Worm (Caenorhabditis elegans) whole organism, L4/young adult: Measurements from ENCODE around the gene F39D8.3.

Source experiments
- W03F9.2 ChIP-seq: fragments of 150-350 bp; optimal IDR thresholded peaks from 2 replicates; lab custom pipeline; 2014; ENCODE audit warnings: missing biosample characterization, missing genetic modification characterization
- dao-5 ChIP-seq: sonication (generic microtip); optimal IDR thresholded peaks from 2 replicates; lab custom pipeline; 2016; ENCODE audit warnings: missing genotype, missing genetic modification characterization, moderate library complexity, missing compliant biosample characterization

DNA sequence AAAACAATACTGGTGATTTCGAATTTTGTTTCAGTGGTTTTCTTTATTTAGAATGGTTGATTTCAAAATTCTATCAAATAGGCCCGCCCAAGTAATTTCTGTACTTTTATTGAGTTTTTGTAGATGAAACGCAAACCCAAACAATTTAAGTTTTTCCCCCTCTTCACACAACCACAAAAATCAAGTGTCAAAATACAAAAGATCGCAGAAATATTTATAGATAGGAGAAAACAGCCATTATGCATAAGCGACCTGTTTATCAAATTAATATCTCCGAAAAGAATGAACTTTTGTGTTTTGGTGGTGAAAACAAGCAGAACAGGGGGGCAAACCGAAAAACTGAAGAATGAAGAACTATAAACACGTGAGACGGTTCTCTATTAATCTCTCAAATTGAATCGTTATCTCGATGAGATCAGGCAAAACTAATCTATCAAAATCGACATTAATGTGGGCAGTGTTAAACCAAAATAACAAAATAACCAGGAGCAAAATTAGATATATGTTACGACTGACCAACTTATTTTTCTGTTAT, 36.6 kb upstream of the F39D8.3 start:
- TF ChIP-seq dao-5 (no peak), W03F9.2 (tag; lab: Kevin White, UChicago) (no peak)
